Worm (Caenorhabditis elegans): ENCODE measurements around the gene irld-7.
A peak's percentile ranks its signal among the peaks of the same experiment; 100 is the strongest.

Gene irld-7

ce11 chrIV:6548609-6549008 lies 41.6 kb upstream of the irld-7 start, which contains the start of gene fan-1 (continued):
- TF ChIP-seq ceh-90 (tag; optimal IDR thresholded peaks at IDR 0.05) (no peak), nhr-90 (tag; optimal IDR thresholded peaks at IDR 0.05; ENCODE audit: poor library complexity) (peak; percentile 31), ceh-88 (GFP tag; IDR thresholded peaks at IDR 0.05) (no peak), nhr-71 (tag; optimal IDR thresholded peaks at IDR 0.05) (peak; percentile 83), isw-1 (GFP tag; IDR thresholded peaks at IDR 0.05) (peak; percentile 55), aha-1 (tag; optimal IDR thresholded peaks at IDR 0.05) (no peak)

- no peak for TF ChIP-seq efl-1 (optimal IDR thresholded peaks at IDR 0.05)
- TF ChIP-seq efl-1 (GFP tag; optimal IDR thresholded peaks at IDR 0.05 in 1 of 2), result peak in 1 of 2 experiments; percentile 90
- no peak for TF ChIP-seq lin-14 (GFP tag; optimal IDR thresholded peaks at IDR 0.05)
- TF ChIP-seq efl-3 (GFP tag; optimal IDR thresholded peaks at IDR 0.05), result no peak
- TF ChIP-seq egl-27 (tag; optimal IDR thresholded peaks at IDR 0.05), result no peak
- TF ChIP-seq elt-2 (tag; optimal IDR thresholded peaks at IDR 0.05), result peak; percentile 24
- no peak for TF ChIP-seq ets-5 (GFP tag; IDR thresholded peaks at IDR 0.05)
- TF ChIP-seq jun-1 (tag; optimal IDR thresholded peaks at IDR 0.05), result no peak
- no peak for TF ChIP-seq ceh-8 (GFP tag; optimal IDR thresholded peaks at IDR 0.05)
- TF ChIP-seq lir-3 (tag; optimal IDR thresholded peaks at IDR 0.05; ENCODE audit: poor library complexity), result no peak
- TF ChIP-seq sox-4 (tag; optimal IDR thresholded peaks at IDR 0.05), result no peak
- no peak for TF ChIP-seq dpl-1 (GFP tag; optimal IDR thresholded peaks at IDR 0.05)
Observed at ce11 chrIV:6552036-6552435, 38.1 kb upstream of the irld-7 start.

DNA sequence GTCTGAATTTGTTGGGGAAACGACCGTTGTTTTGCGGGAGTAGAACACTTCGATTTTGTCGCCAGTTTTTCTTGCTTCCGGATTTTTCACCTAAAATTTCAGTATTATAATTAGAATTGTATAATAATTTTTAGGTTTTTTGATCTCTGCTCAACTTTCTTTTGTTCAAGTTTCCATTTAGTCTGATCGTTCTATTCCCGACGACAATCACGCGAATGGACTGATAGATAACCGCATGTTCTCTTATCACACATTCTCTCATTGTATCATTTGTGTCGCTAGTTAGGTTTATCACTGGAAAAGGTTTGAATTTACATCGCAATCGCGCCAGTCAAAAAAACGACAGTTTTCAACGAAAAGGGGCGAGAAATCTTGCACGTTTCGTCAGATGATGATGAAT lies 35.3 kb upstream of the irld-7 start:
- TF ChIP-seq blmp-1 (tag; optimal IDR thresholded peaks at IDR 0.05) (peak; percentile 87), elt-2 (tag; optimal IDR thresholded peaks at IDR 0.05) (peak; percentile 70), unc-130 (tag; optimal IDR thresholded peaks at IDR 0.05) (peak; percentile 28), lin-14 (GFP tag; optimal IDR thresholded peaks at IDR 0.05) (peak; percentile 30), efl-1 (optimal IDR thresholded peaks at IDR 0.05) (peak in 1 of 2 experiments; percentile 14), efl-1 (GFP tag; optimal IDR thresholded peaks at IDR 0.05 in 1 of 2) (peak in 1 of 2 experiments; percentile 63), nhr-85 (tag) (no peak), mep-1 (tag; optimal IDR thresholded peaks at IDR 0.05) (no peak), hpl-2 (GFP tag; optimal IDR thresholded peaks at IDR 0.05) (peak; percentile 29), nhr-47 (tag; optimal IDR thresholded peaks at IDR 0.05) (no peak), ceh-63 (GFP tag; optimal IDR thresholded peaks at IDR 0.05) (no peak), alr-1 (tag; optimal IDR thresholded peaks at IDR 0.05; ENCODE audit: borderline replicate concordance) (no peak), dpl-1 (GFP tag; optimal IDR thresholded peaks at IDR 0.05) (peak in 1 of 3 experiments; percentile 6), lsy-2 (tag; optimal IDR thresholded peaks at IDR 0.05) (no peak), lin-35 (GFP tag; optimal IDR thresholded peaks at IDR 0.05) (peak in 1 of 2 experiments; percentile 67), mdl-1 (tag; optimal IDR thresholded peaks at IDR 0.05) (peak in 1 of 2 experiments; percentile 46), ces-1 (GFP tag; optimal IDR thresholded peaks at IDR 0.05) (no peak), nhr-90 (tag; optimal IDR thresholded peaks at IDR 0.05; ENCODE audit: poor library complexity) (peak; percentile 45), C04F5.9 (tag; optimal IDR thresholded peaks at IDR 0.05) (no peak), grh-1 (GFP tag; IDR thresholded peaks at IDR 0.05) (no peak), snu-23 (GFP tag; optimal IDR thresholded peaks at IDR 0.05) (peak; percentile 19), pqm-1 (tag; optimal IDR thresholded peaks at IDR 0.05) (peak; percentile 66), lin-39 (tag; optimal IDR thresholded peaks at IDR 0.05) (no peak), C16A3.4 (tag; optimal IDR thresholded peaks at IDR 0.05) (no peak), elt-3 (tag; optimal IDR thresholded peaks at IDR 0.05) (peak in 5 of 6 experiments; percentile 54 to 94 (median 92))

All from whole organism, L1 larva.